Worm (Caenorhabditis elegans) whole organism, L4 larva: ENCODE results near the gene nhr-53.
A peak's percentile ranks its signal among the peaks of the same experiment; 100 is the strongest.

Experiments used
- D1046.2 ChIP-seq: fragments of 200-800 bp; sonication (Bioruptor generic); IDR thresholded peaks from 2 replicates; pipeline ENCODE4 v1.3.6; 2022; ENCODE audit warnings: missing genetic modification characterization, missing compliant biosample characterization
- F10B5.3 ChIP-seq: sonication (generic microtip); optimal IDR thresholded peaks from 2 replicates; lab custom pipeline; 2016; ENCODE audit warnings: mild to moderate bottlenecking, missing genetic modification characterization, missing compliant biosample characterization
- F37D6.2 ChIP-seq: sonication (generic microtip); optimal IDR thresholded peaks from 2 replicates; lab custom pipeline; 2016; ENCODE audit warnings: mild to moderate bottlenecking, missing genetic modification characterization, missing compliant biosample characterization
- F44E2.7 ChIP-seq: fragments of 200-800 bp; sonication (Bioruptor generic); IDR thresholded peaks from 2 replicates; pipeline ENCODE4 v2.1.2; 2022; ENCODE audit warnings: missing genetic modification characterization, missing compliant biosample characterization
- T26A8.4 ChIP-seq: fragments of 200-800 bp; sonication (Bioruptor generic); IDR thresholded peaks from 2 replicates; pipeline ENCODE4 v1.3.6; 2022; ENCODE audit warnings: missing genetic modification characterization, missing compliant biosample characterization
- aha-1 ChIP-seq: fragments of 150-350 bp; peaks from one replicate; lab custom pipeline; 2014; ENCODE audit warnings: missing biosample characterization, missing genetic modification characterization
- aly-2 ChIP-seq: sonication (generic microtip); optimal IDR thresholded peaks from 2 replicates; lab custom pipeline; 2018; ENCODE audit warnings: missing biosample characterization, missing genetic modification characterization
- arid-1 ChIP-seq: fragments of 200-800 bp; sonication (Bioruptor generic); conservative IDR thresholded peaks from 2 replicates; pipeline ENCODE4 v1.3.6; 2022; ENCODE audit warnings: missing genetic modification reagents, missing genetic modification characterization, missing compliant biosample characterization
- ceh-20 ChIP-seq: fragments of 200-800 bp; sonication (Bioruptor generic); IDR thresholded peaks from 2 replicates; pipeline ENCODE4 v1.3.6; 2022; ENCODE audit warnings: missing genetic modification reagents, missing genetic modification characterization, missing compliant biosample characterization
- ceh-28 ChIP-seq: fragments of 150-350 bp; optimal IDR thresholded peaks from 2 replicates; lab custom pipeline; 2014; ENCODE audit warnings: missing biosample characterization, missing genetic modification reagents, missing genetic modification characterization
- ceh-44 ChIP-seq: fragments of 200-800 bp; sonication (Bioruptor generic); IDR thresholded peaks from 2 replicates; pipeline ENCODE4 v1.3.6; 2022; ENCODE audit warnings: missing genetic modification reagents, missing genetic modification characterization, missing compliant biosample characterization
- daf-8 ChIP-seq: fragments of 200-800 bp; sonication (Bioruptor generic); IDR thresholded peaks from 2 replicates; pipeline ENCODE4 v1.3.6; 2022; ENCODE audit warnings: missing genetic modification characterization, missing compliant biosample characterization
- dmd-6 ChIP-seq: fragments of 200-800 bp; sonication (Bioruptor generic); IDR thresholded peaks from 2 replicates; pipeline ENCODE4 v1.3.6; 2022; ENCODE audit warnings: missing genetic modification reagents, missing genetic modification characterization, missing compliant biosample characterization
- duxl-1 ChIP-seq: sonication (generic microtip); optimal IDR thresholded peaks from 2 replicates; lab custom pipeline; 2016; ENCODE audit warnings: mild to moderate bottlenecking, missing genetic modification characterization, moderate library complexity, missing compliant biosample characterization; ENCODE audit not compliant: poor library complexity
- egl-27 ChIP-seq: sonication (generic microtip); optimal IDR thresholded peaks from 3 replicates; lab custom pipeline; 2017; ENCODE audit warnings: missing biosample characterization, missing genetic modification reagents, missing genetic modification characterization
- hlh-11 ChIP-seq: fragments of 200-800 bp; sonication (Bioruptor generic); optimal IDR thresholded peaks from 2 replicates; lab custom pipeline; 2018; ENCODE audit warnings: mild to moderate bottlenecking, missing genetic modification characterization, missing compliant biosample characterization
- hlh-30 ChIP-seq: sonication (generic microtip); optimal IDR thresholded peaks from 2 replicates; lab custom pipeline; 2017; ENCODE audit warnings: antibody characterized with exemption, mild to moderate bottlenecking, missing genetic modification characterization, missing compliant biosample characterization; ENCODE audit not compliant: insufficient read depth
- lin-13 ChIP-seq: fragments of 150-350 bp; optimal IDR thresholded peaks from 2 replicates; lab custom pipeline; 2014; ENCODE audit warnings: missing biosample characterization, missing genetic modification reagents, missing genetic modification characterization
- lin-15B ChIP-seq: fragments of 150-350 bp; sonication (generic microtip); optimal IDR thresholded peaks from 3 replicates; lab custom pipeline; 2014; ENCODE audit warnings: missing biosample characterization, missing genetic modification characterization
- lin-38 ChIP-seq: fragments of 200-800 bp; sonication (Bioruptor generic); IDR thresholded peaks from 2 replicates; pipeline ENCODE4 v1.3.6; 2022; ENCODE audit warnings: missing genetic modification reagents, missing genetic modification characterization, missing compliant biosample characterization
- lin-39 ChIP-seq: fragments of 150-350 bp; optimal IDR thresholded peaks from 2 replicates; lab custom pipeline; 2014; ENCODE audit warnings: missing biosample characterization, missing genetic modification reagents, missing genetic modification characterization
- mdl-1 ChIP-seq, 2 experiments: fragments of 150-350 bp in 1 of 2; sonication (generic microtip) in 1 of 2; optimal IDR thresholded peaks; 2 replicates each; lab custom pipeline; 2014 to 2017; ENCODE audit warnings: missing biosample characterization in 2 of 2, missing genetic modification characterization in 2 of 2
- mdt-29 ChIP-seq: fragments of 200-800 bp; sonication (Bioruptor generic); IDR thresholded peaks from 2 replicates; pipeline ENCODE4 v1.3.6; 2022; ENCODE audit warnings: missing genetic modification reagents, missing genetic modification characterization, missing compliant biosample characterization
- mep-1 ChIP-seq: fragments of 150-350 bp; sonication (generic microtip); optimal IDR thresholded peaks from 3 replicates; lab custom pipeline; 2014; ENCODE audit warnings: missing biosample characterization, missing genetic modification characterization
- nhr-10 ChIP-seq: fragments of 150-350 bp; optimal IDR thresholded peaks from 2 replicates; lab custom pipeline; 2014; ENCODE audit warnings: missing biosample characterization, missing genetic modification characterization
- nhr-11 ChIP-seq: fragments of 150-350 bp; optimal IDR thresholded peaks from 2 replicates; lab custom pipeline; 2014; ENCODE audit warnings: missing biosample characterization, missing genetic modification characterization
- nhr-41 ChIP-seq: fragments of 200-800 bp; sonication (Bioruptor generic); IDR thresholded peaks from 2 replicates; pipeline ENCODE4 v1.3.6; 2022; ENCODE audit warnings: missing genetic modification reagents, missing genetic modification characterization, missing compliant biosample characterization
- nhr-42 ChIP-seq: fragments of 200-800 bp; sonication (Bioruptor generic); IDR thresholded peaks from 2 replicates; pipeline ENCODE4 v1.3.6; 2022; ENCODE audit warnings: missing genetic modification characterization, missing compliant biosample characterization
- nhr-48 ChIP-seq: sonication (generic microtip); optimal IDR thresholded peaks from 2 replicates; lab custom pipeline; 2016; ENCODE audit warnings: mild to moderate bottlenecking, missing genetic modification characterization, missing compliant biosample characterization
- nhr-76 ChIP-seq: fragments of 150-350 bp; optimal IDR thresholded peaks from 2 replicates; lab custom pipeline; 2014; ENCODE audit warnings: missing biosample characterization, missing genetic modification characterization
- nhr-77 ChIP-seq: fragments of 150-350 bp; optimal IDR thresholded peaks from 2 replicates; lab custom pipeline; 2014; ENCODE audit warnings: missing biosample characterization, missing genetic modification characterization
- pha-4 ChIP-seq, 2 experiments: fragments of 150-350 bp in 1 of 2; fragments of 200-800 bp in 1 of 2; sonication (Bioruptor generic) in 1 of 2; IDR thresholded peaks in 1 of 2; optimal IDR thresholded peaks in 1 of 2; 2 replicates each; pipeline versions ENCODE4 v1.3.6 to Lab custom; 2014 to 2022; ENCODE audit warnings: missing genetic modification characterization in 2 of 2, missing genetic modification reagents in 2 of 2, missing biosample characterization in 1 of 2, missing compliant biosample characterization in 1 of 2
- sdz-12 ChIP-seq: fragments of 200-800 bp; sonication (Bioruptor generic); optimal IDR thresholded peaks from 2 replicates; lab custom pipeline; 2018; ENCODE audit warnings: mild to moderate bottlenecking, missing genetic modification characterization, missing compliant biosample characterization
- skn-1 ChIP-seq: fragments of 150-350 bp; optimal IDR thresholded peaks from 2 replicates; lab custom pipeline; 2014; ENCODE audit warnings: missing biosample characterization, missing genetic modification characterization
- spr-3 ChIP-seq: fragments of 200-800 bp; sonication (Bioruptor generic); optimal IDR thresholded peaks from 2 replicates; lab custom pipeline; 2018; ENCODE audit warnings: mild to moderate bottlenecking, missing genetic modification characterization, missing compliant biosample characterization
- tra-1 ChIP-seq: fragments of 200-800 bp; sonication (Bioruptor generic); IDR thresholded peaks from 2 replicates; pipeline ENCODE4 v1.3.6; 2022; ENCODE audit warnings: missing genetic modification reagents, missing genetic modification characterization, missing compliant biosample characterization
- unc-130 ChIP-seq: sonication (generic microtip); optimal IDR thresholded peaks from 2 replicates; lab custom pipeline; 2016; ENCODE audit warnings: missing genetic modification reagents, missing genetic modification characterization, missing compliant biosample characterization
- unc-62 ChIP-seq, 3 experiments: fragments of 150-350 bp in 1 of 3; sonication (generic microtip); optimal IDR thresholded peaks in 2 of 3; peaks in 1 of 3; 1 replicate in 1 of 3; 2 replicates in 2 of 3; lab custom pipeline; 2014 to 2017; ENCODE audit warnings: missing biosample characterization in 3 of 3, missing genetic modification characterization in 3 of 3, missing genetic modification reagents in 3 of 3, missing genotype in 1 of 3
- zfp-3 ChIP-seq: fragments of 200-800 bp; sonication (Bioruptor generic); conservative IDR thresholded peaks from 2 replicates; pipeline ENCODE4 v1.3.6; 2022; ENCODE audit warnings: missing genetic modification reagents, missing genetic modification characterization, missing compliant biosample characterization
- zip-11 ChIP-seq: fragments of 200-800 bp; sonication (Bioruptor generic); IDR thresholded peaks from 2 replicates; pipeline ENCODE4 v1.3.6; 2022; ENCODE audit warnings: missing genetic modification characterization, missing compliant biosample characterization

nhr-53 gene

DNA sequence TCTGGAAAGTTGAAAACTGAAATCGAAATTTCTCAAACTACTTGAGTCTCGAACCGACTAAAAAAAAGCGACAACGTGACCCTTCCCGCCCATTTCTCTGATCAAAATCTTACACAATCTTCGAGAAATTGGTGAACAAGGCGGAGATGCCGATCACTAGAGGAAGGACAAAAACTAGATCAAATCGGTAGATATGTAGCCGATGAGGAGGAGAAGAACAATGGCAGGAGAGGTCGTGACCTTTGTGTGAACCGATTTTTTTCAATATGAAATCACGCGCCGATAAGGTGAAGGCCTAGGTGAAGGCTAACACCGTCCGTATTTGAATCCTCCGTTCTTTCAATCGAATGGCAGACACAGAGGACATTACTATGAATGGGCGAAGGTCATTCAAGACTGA is 41.2 kb downstream of the nhr-53 start (continued):
- TF ChIP-seq mdl-1 (tag; optimal IDR thresholded peaks at IDR 0.05; lab: Kevin White, UChicago) (no peak), lin-15B (tag; lab: Kevin White, UChicago) (no peak), unc-62 (GFP tag; optimal IDR thresholded peaks at IDR 0.05 in 1 of 2; lab: Kevin White, UChicago) (peak in 1 of 2 experiments; percentile 97), unc-62 (tag; optimal IDR thresholded peaks at IDR 0.05; lab: Kevin White, UChicago) (no peak), arid-1 (no peak), spr-3 (GFP tag; lab: Kevin White, UChicago) (no peak), ceh-20 (no peak), F44E2.7 (GFP tag; lab: Robert Waterston, UW) (no peak), zfp-3 (GFP tag; lab: Robert Waterston, UW) (no peak), skn-1 (tag; lab: Kevin White, UChicago) (no peak), duxl-1 (tag; lab: Kevin White, UChicago) (no peak), nhr-42 (no peak), nhr-77 (tag; lab: Kevin White, UChicago) (no peak), hlh-30 (peak; percentile 55), lin-38 (GFP tag; lab: Robert Waterston, UW) (no peak), T26A8.4 (GFP tag; lab: Robert Waterston, UW) (no peak), nhr-41 (GFP tag; lab: Robert Waterston, UW) (0 out of 2 replicates have a peak, but pooled peaks have one; percentile 6), zip-11 (GFP tag; lab: Robert Waterston, UW) (no peak), F10B5.3 (tag; lab: Kevin White, UChicago) (no peak), lin-39 (tag; lab: Kevin White, UChicago) (no peak), ceh-28 (tag; lab: Kevin White, UChicago) (no peak), sdz-12 (GFP tag; lab: Kevin White, UChicago) (no peak), lin-13 (no peak), nhr-76 (tag; lab: Kevin White, UChicago) (no peak), F37D6.2 (tag; lab: Kevin White, UChicago) (no peak), egl-27 (tag; lab: Kevin White, UChicago) (no peak), mep-1 (tag; lab: Kevin White, UChicago) (peak; percentile 44), D1046.2 (GFP tag; lab: Robert Waterston, UW) (no peak), tra-1 (GFP tag; lab: Robert Waterston, UW) (0 out of 2 replicates have a peak, but pooled peaks have one; percentile 7), daf-8 (no peak), hlh-11 (peak; percentile 10), aly-2 (tag; lab: Kevin White, UChicago) (no peak), unc-130 (GFP tag; lab: Kevin White, UChicago) (no peak)

DNA sequence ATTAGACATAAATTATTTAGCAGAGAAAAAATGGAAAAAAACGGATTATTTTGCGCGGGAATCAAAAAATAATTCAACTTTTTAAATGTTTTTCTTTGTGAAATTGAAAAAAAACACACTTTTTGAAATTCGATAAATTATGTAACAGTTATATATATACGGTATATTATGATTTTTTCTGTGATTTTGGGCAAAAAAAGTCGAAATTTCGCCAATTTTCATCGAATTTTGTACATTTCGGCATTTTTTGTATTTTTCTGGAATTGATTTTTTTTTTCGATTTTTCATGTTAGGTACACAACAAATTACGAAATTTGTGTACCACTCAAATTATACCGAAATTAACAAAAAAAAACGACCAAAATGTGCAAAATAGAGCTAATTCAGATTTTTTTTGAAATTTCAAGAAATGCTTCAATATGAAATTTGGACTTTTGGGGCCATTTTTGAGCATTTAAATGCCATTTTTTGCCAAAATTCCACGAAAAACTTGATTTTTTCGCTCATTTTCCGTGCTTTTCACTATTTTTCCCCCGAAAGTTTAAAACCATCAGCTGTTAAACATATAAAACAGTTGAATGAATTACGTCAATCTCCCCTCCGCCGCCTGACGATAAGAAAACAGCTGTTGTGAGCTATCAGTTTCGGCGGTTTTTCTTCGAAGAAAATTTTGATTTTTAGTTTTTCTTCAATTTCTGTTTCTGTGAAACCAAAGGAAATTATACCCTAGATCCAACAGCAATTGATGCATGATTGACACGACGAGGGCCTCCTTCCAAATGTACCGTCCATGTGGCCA is 43.7 kb downstream of the nhr-53 start:
- TF ChIP-seq ceh-44 (GFP tag; lab: Robert Waterston, UW): no peak
- no peak for TF ChIP-seq pha-4 (GFP tag; IDR thresholded peaks at IDR 0.05; lab: Robert Waterston, UW)
- no peak for TF ChIP-seq pha-4 (tag; optimal IDR thresholded peaks at IDR 0.05; lab: Kevin White, UChicago)
- peak; percentile 49 for TF ChIP-seq dmd-6 (GFP tag; lab: Robert Waterston, UW)
- TF ChIP-seq hlh-11: peak; percentile 49
- TF ChIP-seq daf-8: no peak
- peak; percentile 4 for TF ChIP-seq nhr-11 (tag; lab: Kevin White, UChicago)
- TF ChIP-seq ceh-28 (tag; lab: Kevin White, UChicago): no peak
- peak; percentile 98 for TF ChIP-seq aha-1
- no peak for TF ChIP-seq mdt-29 (GFP tag; lab: Robert Waterston, UW)
- TF ChIP-seq nhr-48 (tag; lab: Kevin White, UChicago): no peak
- TF ChIP-seq nhr-10 (tag; lab: Kevin White, UChicago): no peak
